Fruit fly (Drosophila melanogaster) whole organism: Measurements from ENCODE around the gene CG17734.

Experiments
- CG8478 ChIP-seq: fragments of >200 bp; optimal IDR thresholded peaks from 2 replicates; lab custom pipeline; 2018; ENCODE audit warnings: inconsistent platforms
- pan ChIP-seq: fragments of >200 bp; optimal IDR thresholded peaks from 2 replicates; lab custom pipeline; 2017
- psq ChIP-seq: fragments of >200 bp; optimal IDR thresholded peaks from 2 replicates; lab custom pipeline; 2017
- usp ChIP-seq: fragments of >200 bp; optimal IDR thresholded peaks from 2 replicates; lab custom pipeline; 2017; ENCODE audit warnings: missing biosample characterization, missing genetic modification characterization, mixed read lengths

- TF ChIP-seq pan (lab: Kevin White, UChicago): no peak
- TF ChIP-seq psq (lab: Kevin White, UChicago): no peak
- TF ChIP-seq usp (GFP tag; lab: Kevin White, UChicago): no peak
- no peak for TF ChIP-seq CG8478 (lab: Kevin White, UChicago)
These were observed 23.9 kb downstream of the CG17734 start, which contains the start of gene CG6689 for dm6 chr3R:11219883-11220282.
